Fruit fly (Drosophila melanogaster) whole organism, prepupa: ENCODE results near the gene CG43060.
A peak's percentile ranks its signal among the peaks of the same experiment; 100 is the strongest.

Experiments used
- Blimp-1 ChIP-seq: fragments of 200-800 bp; sonication (Bioruptor generic); optimal IDR thresholded peaks from 3 replicates; lab custom pipeline; 2017; ENCODE audit warnings: missing biosample characterization, missing genetic modification characterization, mild to moderate bottlenecking, moderate library complexity, missing genetic modification reagents
- CG10631 ChIP-seq: fragments of 200-800 bp; sonication (Bioruptor generic); optimal IDR thresholded peaks from 2 replicates; lab custom pipeline; 2016; ENCODE audit warnings: missing biosample characterization, missing genetic modification characterization
- CG10669 ChIP-seq: fragments of 200-800 bp; sonication (Bioruptor generic); optimal IDR thresholded peaks from 3 replicates; lab custom pipeline; 2018; ENCODE audit warnings: missing biosample characterization, mild to moderate bottlenecking, missing genetic modification characterization, moderate library complexity
- CG11294 ChIP-seq: fragments of 200-800 bp; sonication (Bioruptor generic); IDR thresholded peaks from 2 replicates; pipeline ENCODE4 v1.3.6; 2022; ENCODE audit warnings: missing biosample characterization, missing genetic modification characterization
- CG11762 ChIP-seq: fragments of 200-800 bp; sonication (Bioruptor generic); optimal IDR thresholded peaks from 3 replicates; lab custom pipeline; 2016; ENCODE audit warnings: missing biosample characterization, missing genetic modification characterization; ENCODE audit not compliant: insufficient read depth
- CG15336 ChIP-seq: fragments of 200-800 bp; sonication (Bioruptor generic); IDR thresholded peaks from 2 replicates; pipeline ENCODE4 v1.3.6; 2022; ENCODE audit warnings: missing biosample characterization, missing genetic modification characterization
- CG1621 ChIP-seq: fragments of 200-800 bp; sonication (Bioruptor generic); optimal IDR thresholded peaks from 3 replicates; lab custom pipeline; 2018; ENCODE audit warnings: missing biosample characterization, mild to moderate bottlenecking, missing genetic modification characterization
- CG3032 ChIP-seq: fragments of 200-800 bp; optimal IDR thresholded peaks from 2 replicates; lab custom pipeline; 2019; ENCODE audit warnings: missing biosample characterization, mild to moderate bottlenecking, missing genetic modification characterization, moderate library complexity
- CG31627 ChIP-seq: fragments of 200-800 bp; sonication (Bioruptor generic); optimal IDR thresholded peaks from 3 replicates; lab custom pipeline; 2016; ENCODE audit warnings: missing biosample characterization, missing genetic modification characterization
- CG32006 ChIP-seq: fragments of 200-800 bp; sonication (Bioruptor generic); optimal IDR thresholded peaks from 3 replicates; lab custom pipeline; 2017; ENCODE audit warnings: missing biosample characterization, mild to moderate bottlenecking, missing genetic modification characterization
- CG3919 ChIP-seq: fragments of 200-800 bp; sonication (Bioruptor generic); optimal IDR thresholded peaks from 3 replicates; lab custom pipeline; 2016; ENCODE audit warnings: missing biosample characterization, missing genetic modification characterization
- CG4318 ChIP-seq: fragments of 200-800 bp; sonication (Bioruptor generic); optimal IDR thresholded peaks from 3 replicates; lab custom pipeline; 2017; ENCODE audit warnings: missing biosample characterization, mild to moderate bottlenecking, missing genetic modification characterization
- CG6163 ChIP-seq: fragments of 200-800 bp; sonication (Bioruptor generic); IDR thresholded peaks from 3 replicates; pipeline ENCODE4 v1.3.6; 2022; ENCODE audit warnings: missing biosample characterization, missing genetic modification characterization
- CG6276 ChIP-seq: fragments of 200-800 bp; sonication (Bioruptor generic); optimal IDR thresholded peaks from 2 replicates; lab custom pipeline; 2017; ENCODE audit warnings: missing biosample characterization, mild to moderate bottlenecking, missing genetic modification characterization
- CG6792 ChIP-seq: fragments of 200-800 bp; sonication (Bioruptor generic); optimal IDR thresholded peaks from 3 replicates; lab custom pipeline; 2016; ENCODE audit warnings: missing biosample characterization, missing genetic modification characterization
- CG6808 ChIP-seq: fragments of 200-800 bp; sonication (Bioruptor generic); optimal IDR thresholded peaks from 3 replicates; lab custom pipeline; 2017; ENCODE audit warnings: missing biosample characterization, missing genetic modification characterization, mild to moderate bottlenecking, moderate library complexity, missing genetic modification reagents
- CG6854 ChIP-seq: fragments of 200-800 bp; sonication (Bioruptor generic); optimal IDR thresholded peaks from 2 replicates; lab custom pipeline; 2017; ENCODE audit warnings: missing biosample characterization, mild to moderate bottlenecking, missing genetic modification characterization
- CG8119 ChIP-seq: fragments of 200-800 bp; sonication (Bioruptor generic); IDR thresholded peaks from 3 replicates; pipeline ENCODE4 v1.3.6; 2022; ENCODE audit warnings: missing biosample characterization, missing genetic modification characterization
- CG8319 ChIP-seq: fragments of 200-800 bp; sonication (Bioruptor generic); optimal IDR thresholded peaks from 3 replicates; lab custom pipeline; 2016; ENCODE audit warnings: missing biosample characterization, missing genetic modification characterization
- CG8632 ChIP-seq: fragments of 200-800 bp; sonication (Bioruptor generic); optimal IDR thresholded peaks from 3 replicates; lab custom pipeline; 2016; ENCODE audit warnings: missing biosample characterization, missing genetic modification characterization
- CG9139 ChIP-seq: fragments of 200-800 bp; sonication (Bioruptor generic); optimal IDR thresholded peaks from 3 replicates; lab custom pipeline; 2017; ENCODE audit warnings: missing biosample characterization, mild to moderate bottlenecking, missing genetic modification characterization
- Eip75B ChIP-seq: fragments of 200-800 bp; sonication (Bioruptor generic); optimal IDR thresholded peaks from 3 replicates; lab custom pipeline; 2016; ENCODE audit warnings: missing biosample characterization, missing genetic modification characterization
- Eip78C ChIP-seq: fragments of 200-800 bp; sonication (Bioruptor generic); peaks from one replicate; lab custom pipeline; 2016; ENCODE audit warnings: missing biosample characterization, missing genetic modification characterization
- Eip93F ChIP-seq: fragments of 200-800 bp; sonication (Bioruptor generic); optimal IDR thresholded peaks from 2 replicates; lab custom pipeline; 2016; ENCODE audit warnings: missing biosample characterization, mild to moderate bottlenecking, missing genetic modification characterization
- Ets21C ChIP-seq: fragments of 200-800 bp; sonication (Bioruptor generic); optimal IDR thresholded peaks from 3 replicates; lab custom pipeline; 2016; ENCODE audit warnings: missing biosample characterization, missing genetic modification characterization
- Ets96B ChIP-seq: fragments of 200-800 bp; optimal IDR thresholded peaks from 2 replicates; lab custom pipeline; 2019; ENCODE audit warnings: missing biosample characterization, mild to moderate bottlenecking, missing genetic modification characterization, moderate library complexity
- Gug ChIP-seq: fragments of 200-800 bp; sonication (Bioruptor generic); IDR thresholded peaks from 2 replicates; pipeline ENCODE4 v1.3.6; 2022; ENCODE audit warnings: missing biosample characterization, missing genetic modification characterization
- Hr38 ChIP-seq: sonication (Bioruptor generic); optimal IDR thresholded peaks from 2 replicates; lab custom pipeline; 2016; ENCODE audit warnings: missing biosample characterization, missing genetic modification characterization
- Hr4 ChIP-seq: fragments of 200-800 bp; sonication (Bioruptor generic); optimal IDR thresholded peaks from 3 replicates; lab custom pipeline; 2016; ENCODE audit warnings: missing biosample characterization, missing genetic modification characterization
- Met ChIP-seq: fragments of 200-800 bp; sonication (Bioruptor generic); optimal IDR thresholded peaks from 3 replicates; lab custom pipeline; 2016; ENCODE audit warnings: missing biosample characterization, missing genetic modification characterization
- OdsH ChIP-seq: fragments of 200-800 bp; sonication (Bioruptor generic); optimal IDR thresholded peaks from 3 replicates; lab custom pipeline; 2016; ENCODE audit warnings: missing biosample characterization, missing genetic modification characterization
- Smox ChIP-seq: fragments of 200-800 bp; sonication (Bioruptor generic); optimal IDR thresholded peaks from 3 replicates; lab custom pipeline; 2016; ENCODE audit warnings: missing biosample characterization, missing genetic modification characterization
- Sox102F ChIP-seq: fragments of 200-800 bp; sonication (Bioruptor generic); optimal IDR thresholded peaks from 2 replicates; lab custom pipeline; 2016; ENCODE audit warnings: missing biosample characterization, mild to moderate bottlenecking, missing genetic modification characterization
- Sox14 ChIP-seq: fragments of 200-800 bp; sonication (Bioruptor generic); optimal IDR thresholded peaks from 3 replicates; lab custom pipeline; 2016; ENCODE audit warnings: missing biosample characterization, missing genetic modification characterization
- achi ChIP-seq: fragments of 200-800 bp; sonication (Bioruptor generic); optimal IDR thresholded peaks from 3 replicates; lab custom pipeline; 2016; ENCODE audit warnings: missing biosample characterization, missing genetic modification characterization
- acj6 ChIP-seq: fragments of 200-800 bp; sonication (Bioruptor generic); optimal IDR thresholded peaks from 3 replicates; lab custom pipeline; 2016; ENCODE audit warnings: missing biosample characterization, missing genetic modification characterization
- cyc ChIP-seq: fragments of 200-800 bp; sonication (Bioruptor generic); optimal IDR thresholded peaks from 3 replicates; lab custom pipeline; 2016; ENCODE audit warnings: missing biosample characterization, missing genetic modification characterization
- dsx ChIP-seq: fragments of 200-800 bp; optimal IDR thresholded peaks from 3 replicates; lab custom pipeline; 2019; ENCODE audit warnings: missing biosample characterization, mild to moderate bottlenecking, missing genetic modification characterization, moderate library complexity; ENCODE audit not compliant: poor library complexity, severe bottlenecking
- eg ChIP-seq: fragments of 200-800 bp; sonication (Bioruptor generic); IDR thresholded peaks from 3 replicates; pipeline ENCODE4 v1.3.6; 2022; ENCODE audit warnings: missing biosample characterization, missing genetic modification characterization
- esn ChIP-seq: fragments of 200-800 bp; sonication (Bioruptor generic); optimal IDR thresholded peaks from 2 replicates; lab custom pipeline; 2016; ENCODE audit warnings: missing biosample characterization, mild to moderate bottlenecking, missing genetic modification characterization, moderate library complexity
- fd59A ChIP-seq: fragments of 200-800 bp; sonication (Bioruptor generic); optimal IDR thresholded peaks from 2 replicates; lab custom pipeline; 2017; ENCODE audit warnings: missing biosample characterization, mild to moderate bottlenecking, missing genetic modification characterization, missing genetic modification reagents
- fd85E ChIP-seq: fragments of 200-800 bp; sonication (Bioruptor generic); optimal IDR thresholded peaks from 3 replicates; lab custom pipeline; 2016; ENCODE audit warnings: missing biosample characterization, missing genetic modification characterization
- fkh ChIP-seq: fragments of 200-800 bp; sonication (Bioruptor generic); optimal IDR thresholded peaks from 3 replicates; lab custom pipeline; 2017; ENCODE audit warnings: missing biosample characterization, mild to moderate bottlenecking, missing genetic modification characterization, moderate library complexity
- lz ChIP-seq: fragments of 200-800 bp; sonication (Bioruptor generic); optimal IDR thresholded peaks from 3 replicates; lab custom pipeline; 2016; ENCODE audit warnings: missing biosample characterization, missing genetic modification characterization
- pdm3 ChIP-seq: fragments of 200-800 bp; sonication (Bioruptor generic); optimal IDR thresholded peaks from 3 replicates; lab custom pipeline; 2016; ENCODE audit warnings: missing biosample characterization, missing genetic modification characterization
- spab ChIP-seq: fragments of 200-800 bp; sonication (Bioruptor generic); optimal IDR thresholded peaks from 2 replicates; lab custom pipeline; 2017; ENCODE audit warnings: missing biosample characterization, mild to moderate bottlenecking, missing genetic modification characterization, missing genetic modification reagents
- ss ChIP-seq, 2 experiments: fragments of 200-800 bp; sonication (Bioruptor generic); optimal IDR thresholded peaks; 2 replicates in 1 of 2; 3 replicates in 1 of 2; lab custom pipeline; 2017 to 2018; ENCODE audit warnings: mild to moderate bottlenecking in 2 of 2, missing biosample characterization in 2 of 2, missing genetic modification characterization in 2 of 2, moderate library complexity in 1 of 2
- svp ChIP-seq: fragments of 200-800 bp; sonication (Bioruptor generic); peaks from one replicate; lab custom pipeline; 2016; ENCODE audit warnings: missing biosample characterization, missing genetic modification characterization
- topi ChIP-seq: fragments of 200-800 bp; sonication (Bioruptor generic); optimal IDR thresholded peaks from 3 replicates; lab custom pipeline; 2016; ENCODE audit warnings: missing biosample characterization, missing genetic modification characterization
- vri ChIP-seq: fragments of 200-800 bp; sonication (Bioruptor generic); optimal IDR thresholded peaks from 3 replicates; lab custom pipeline; 2016; ENCODE audit warnings: missing biosample characterization, mild to moderate bottlenecking, missing genetic modification characterization

The CG43060 gene

DNA sequence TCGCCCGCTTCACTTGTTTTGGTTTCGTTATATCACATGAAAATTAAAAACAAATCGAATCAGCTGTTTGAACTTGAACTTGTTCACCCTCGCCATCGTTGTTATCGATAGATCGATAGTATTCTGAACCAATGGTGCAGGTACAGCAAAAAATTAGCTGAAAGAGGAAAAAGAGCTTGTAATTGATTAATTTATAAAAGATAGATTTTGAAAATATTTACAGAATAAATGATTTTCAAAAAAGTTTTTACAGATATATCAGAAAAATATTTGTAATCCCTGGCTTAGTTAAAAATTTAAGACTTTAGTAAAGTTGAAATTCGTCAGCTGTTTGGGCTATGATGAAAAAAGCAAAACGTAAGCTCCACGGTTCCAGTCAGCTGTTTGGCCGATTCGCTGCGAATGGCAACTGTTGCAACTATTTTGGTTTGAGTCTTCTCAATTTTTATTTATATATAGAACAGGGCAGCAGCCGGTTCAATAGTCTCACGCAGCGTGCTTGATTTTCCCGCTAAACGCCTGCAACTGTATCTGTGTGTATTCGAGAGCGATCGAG lies 8.0 kb upstream of the CG43060 start, which contains the start of the genes CG11035 and unc-45:
Gene CG11035 (minus strand): TSS at position 87 of the 556 bp plus-strand sequence.
Gene unc-45 (plus strand): TSS at position 379 of the 556 bp plus-strand sequence.
- no peak for TF ChIP-seq fkh
- peak; percentile 31 for TF ChIP-seq Smox (GFP tag; lab: Kevin White, UChicago)
- TF ChIP-seq Eip93F (GFP tag; lab: Kevin White, UChicago) = no peak
- no peak for TF ChIP-seq CG11762 (GFP tag; lab: Kevin White, UChicago)
- no peak for TF ChIP-seq Sox102F (GFP tag; lab: Kevin White, UChicago)
- TF ChIP-seq OdsH (GFP tag; lab: Kevin White, UChicago) = peak; percentile 6
- peak; percentile 45 for TF ChIP-seq Hr4 (GFP tag; lab: Kevin White, UChicago)
- TF ChIP-seq CG10669 (GFP tag; lab: Kevin White, UChicago) = peak; percentile 5
- TF ChIP-seq CG1621 (tag; lab: Kevin White, UChicago) = no peak
- no peak for TF ChIP-seq CG8632
- peak; percentile 20 for TF ChIP-seq Sox14
- peak; percentile 58 for TF ChIP-seq vri (GFP tag; lab: Kevin White, UChicago)
- TF ChIP-seq Eip75B (GFP tag; lab: Kevin White, UChicago) = peak; percentile 36
- no peak for TF ChIP-seq fd59A (GFP tag; lab: Kevin White, UChicago)
- TF ChIP-seq dsx (GFP tag; lab: Kevin White, UChicago) = peak; percentile 68
- peak; percentile 43 for TF ChIP-seq topi (GFP tag; lab: Kevin White, UChicago)
- no peak for TF ChIP-seq Hr38 (GFP tag; lab: Kevin White, UChicago)
- no peak for TF ChIP-seq CG4318 (GFP tag; lab: Kevin White, UChicago)
- TF ChIP-seq Met (GFP tag; lab: Kevin White, UChicago) = peak; percentile 11
- TF ChIP-seq fd85E (GFP tag; lab: Kevin White, UChicago) = no peak
- TF ChIP-seq Ets96B (tag; lab: Kevin White, UChicago) = peak; percentile 37
- peak; percentile 43 for TF ChIP-seq esn (GFP tag; lab: Kevin White, UChicago)
- peak; percentile 98 for TF ChIP-seq svp
- TF ChIP-seq Gug (GFP tag; lab: Robert Waterston, UW) = peak; percentile 9; the same call in 1 of the 2 replicates
- no peak for TF ChIP-seq CG10631
- peak; percentile 28 for TF ChIP-seq cyc (GFP tag; lab: Kevin White, UChicago)
- peak; percentile 9 to 33 for TF ChIP-seq ss (GFP tag; optimal IDR thresholded peaks at IDR 0.05; lab: Kevin White, UChicago)
- TF ChIP-seq spab = no peak
- no peak for TF ChIP-seq CG6792
- no peak for TF ChIP-seq CG15336 (GFP tag; lab: Robert Waterston, UW)
- no peak for TF ChIP-seq acj6 (GFP tag; lab: Kevin White, UChicago)
- peak; percentile 83 for TF ChIP-seq Eip78C (GFP tag; lab: Kevin White, UChicago)
- TF ChIP-seq CG3032 (tag; lab: Kevin White, UChicago) = peak; percentile 46
- TF ChIP-seq pdm3 = peak; percentile 42
- TF ChIP-seq CG31627 (GFP tag; lab: Kevin White, UChicago) = peak; percentile 8
- TF ChIP-seq Ets21C = no peak
- TF ChIP-seq CG6163 (GFP tag; lab: Robert Waterston, UW) = 0 out of 3 replicates have a peak, but pooled peaks have one; percentile 25
- peak; percentile 26 for TF ChIP-seq achi
- TF ChIP-seq CG6808 (GFP tag; lab: Kevin White, UChicago) = no peak
- peak; percentile 28 for TF ChIP-seq CG32006
- TF ChIP-seq Blimp-1 (GFP tag; lab: Kevin White, UChicago) = no peak
- peak; percentile 64 for TF ChIP-seq eg
- no peak for TF ChIP-seq CG11294 (GFP tag; lab: Robert Waterston, UW)
- peak; percentile 28 for TF ChIP-seq lz (GFP tag; lab: Kevin White, UChicago)
- no peak for TF ChIP-seq CG6854 (GFP tag; lab: Kevin White, UChicago)
- no peak for TF ChIP-seq CG8119 (GFP tag; lab: Robert Waterston, UW)
- no peak for TF ChIP-seq CG9139 (GFP tag; lab: Kevin White, UChicago)
- TF ChIP-seq CG3919 (GFP tag; lab: Kevin White, UChicago) = peak; percentile 37
- no peak for TF ChIP-seq CG8319 (GFP tag; lab: Kevin White, UChicago)
- TF ChIP-seq CG6276 (GFP tag; lab: Kevin White, UChicago) = no peak
